Fruit fly (Drosophila melanogaster) whole organism, larva: ENCODE measurements around the gene sty.

ENCODE experiments used
- noc ChIP-seq: fragments of 200-800 bp; sonication (Bioruptor generic); optimal IDR thresholded peaks from 3 replicates; lab custom pipeline; 2019; ENCODE audit warnings: missing biosample characterization, mild to moderate bottlenecking, missing genetic modification characterization, moderate library complexity

sty gene

dm6 chr3L:3409626-3410301 lies 15.0 kb downstream of the sty start:
- TF ChIP-seq noc = no peak

dm6 chr3L:3408796-3409625 lies 15.7 kb downstream of the sty start:
- TF ChIP-seq noc = no peak

- no peak for TF ChIP-seq noc
These were observed 16.5 kb downstream of the sty start for dm6 chr3L:3408231-3408630.

- TF ChIP-seq noc = peak; percentile 7
These were observed 17.3 kb downstream of the sty start for dm6 chr3L:3407481-3407880.

dm6 chr3L:3406307-3407061 lies 18.3 kb downstream of the sty start:
- TF ChIP-seq noc = no peak

- no peak for TF ChIP-seq noc
These were observed 19.1 kb downstream of the sty start for dm6 chr3L:3405592-3405991.

- no peak for TF ChIP-seq noc
These were observed 24.1 kb downstream of the sty start for dm6 chr3L:3400555-3401198.

dm6 chr3L:3399923-3400309 lies 24.8 kb downstream of the sty start:
- no peak for TF ChIP-seq noc

- peak; percentile 51 for TF ChIP-seq noc
These were observed 25.3 kb downstream of the sty start for dm6 chr3L:3399249-3399922.

dm6 chr3L:3398496-3398895 lies 26.2 kb downstream of the sty start:
- TF ChIP-seq noc = no peak

dm6 chr3L:3397849-3398248 lies 26.9 kb downstream of the sty start:
- TF ChIP-seq noc = no peak

- TF ChIP-seq noc = no peak
These were observed 27.4 kb downstream of the sty start for dm6 chr3L:3397309-3397821.

dm6 chr3L:3396056-3396455 lies 28.7 kb downstream of the sty start:
- TF ChIP-seq noc = no peak

- no peak for TF ChIP-seq noc
These were observed 29.6 kb downstream of the sty start for dm6 chr3L:3394854-3395723.
